Fruit fly (Drosophila melanogaster): Measurements from ENCODE around the gene Abp1.

Abp1 gene

dm6 chr3L:13476566-13477452, 9.3 kb downstream of the Abp1 start (continued):
- TF ChIP-seq BtbVII (GFP tag; optimal IDR thresholded peaks at IDR 0.05): peak; percentile 92
- peak; percentile 92 for TF ChIP-seq nau (GFP tag; optimal IDR thresholded peaks at IDR 0.05)
- TF ChIP-seq ranshi (GFP tag; IDR thresholded peaks at IDR 0.05): peak; percentile 83
- no peak for TF ChIP-seq maf-S (GFP tag; optimal IDR thresholded peaks at IDR 0.05)
- TF ChIP-seq CG13424 (tag; optimal IDR thresholded peaks at IDR 0.05): peak; percentile 94
- peak; percentile 93 for TF ChIP-seq CG10209 (GFP tag; optimal IDR thresholded peaks at IDR 0.05)
- peak; percentile 63 for TF ChIP-seq schlank (tag; optimal IDR thresholded peaks at IDR 0.05)
- peak; percentile 11 for TF ChIP-seq CHES-1-like (GFP tag; optimal IDR thresholded peaks at IDR 0.05)
- peak; percentile 69; the same call in 1 of the 2 replicates for TF ChIP-seq hbn (GFP tag; IDR thresholded peaks at IDR 0.05; ENCODE audit: partially characterized antibody)
- TF ChIP-seq CG10321 (GFP tag; IDR thresholded peaks at IDR 0.05): no peak; the same call in 1 of the 2 replicates
- peak; percentile 94 for TF ChIP-seq dysf (GFP tag; IDR thresholded peaks at IDR 0.05)
- peak; percentile 87 for TF ChIP-seq CG16815 (GFP tag; optimal IDR thresholded peaks at IDR 0.05)
- TF ChIP-seq Dad (GFP tag; optimal IDR thresholded peaks at IDR 0.05): peak; percentile 68
- TF ChIP-seq Drgx (GFP tag; IDR thresholded peaks at IDR 0.05): peak; percentile 95
- TF ChIP-seq stc (GFP tag; IDR thresholded peaks at IDR 0.05): peak; percentile 82
- TF ChIP-seq CG12299 (tag; optimal IDR thresholded peaks at IDR 0.05): peak; percentile 53
- TF ChIP-seq HHEX (GFP tag; optimal IDR thresholded peaks at IDR 0.05): peak; percentile 90
- TF ChIP-seq ro (GFP tag; IDR thresholded peaks at IDR 0.05): no peak
- TF ChIP-seq CG18619 (GFP tag; optimal IDR thresholded peaks at IDR 0.05): peak; percentile 93
- no peak for TF ChIP-seq sc (optimal IDR thresholded peaks at IDR 0.05)
- TF ChIP-seq sc (GFP tag; optimal IDR thresholded peaks at IDR 0.05): peak; percentile 87
- no peak for TF ChIP-seq hth (optimal IDR thresholded peaks at IDR 0.05)
- TF ChIP-seq CG1024 (GFP tag; IDR thresholded peaks at IDR 0.05): peak; percentile 44; the same call in 1 of the 2 replicates
- peak; percentile 71 for TF ChIP-seq ase (GFP tag; IDR thresholded peaks at IDR 0.05)
- TF ChIP-seq CG18599 (GFP tag; optimal IDR thresholded peaks at IDR 0.05): peak; percentile 89
- TF ChIP-seq sd (tag; optimal IDR thresholded peaks at IDR 0.05): peak; percentile 99
- no peak for TF ChIP-seq CG3163 (GFP tag; optimal IDR thresholded peaks at IDR 0.05)
- peak; percentile 67 for TF ChIP-seq CG11247 (GFP tag; IDR thresholded peaks at IDR 0.05)
- peak; percentile 85 for TF ChIP-seq Vsx1 (GFP tag; optimal IDR thresholded peaks at IDR 0.05)
- peak; percentile 66 for TF ChIP-seq Side (GFP tag; optimal IDR thresholded peaks at IDR 0.05)
- TF ChIP-seq CG2129 (GFP tag; IDR thresholded peaks at IDR 0.05; ENCODE audit: partially characterized antibody): 0 out of 2 replicates have a peak, but pooled peaks have one; percentile 21
- TF ChIP-seq Ssrp (tag; optimal IDR thresholded peaks at IDR 0.05): peak; percentile 90
- no peak for TF ChIP-seq CG8089 (GFP tag; optimal IDR thresholded peaks at IDR 0.05)
- peak; percentile 56; the same call in 1 of the 2 replicates for TF ChIP-seq Gsc (GFP tag; IDR thresholded peaks at IDR 0.05)
- peak; percentile 69 for TF ChIP-seq CG1647 (GFP tag; optimal IDR thresholded peaks at IDR 0.05)
- peak; percentile 65 for TF ChIP-seq B-H2 (GFP tag; optimal IDR thresholded peaks at IDR 0.05)
- peak; percentile 39; the same call in 1 of the 2 replicates for TF ChIP-seq dati (GFP tag; IDR thresholded peaks at IDR 0.05)
- TF ChIP-seq trh (GFP tag; optimal IDR thresholded peaks at IDR 0.05): peak; percentile 68
- peak in 1 of 3 experiments; percentile 84 for TF ChIP-seq lola (GFP tag; optimal IDR thresholded peaks at IDR 0.05)
- peak; percentile 75 for TF ChIP-seq CG14050 (GFP tag; IDR thresholded peaks at IDR 0.05)
- TF ChIP-seq CG1792 (GFP tag; optimal IDR thresholded peaks at IDR 0.05): peak; percentile 64
- TF ChIP-seq CG2678 (tag; optimal IDR thresholded peaks at IDR 0.05): peak; percentile 96
- no peak for TF ChIP-seq HLHmδ (GFP tag; optimal IDR thresholded peaks at IDR 0.05)
- TF ChIP-seq Aef1 (GFP tag; IDR thresholded peaks at IDR 0.05): peak; percentile 79
- peak; percentile 84 for TF ChIP-seq esg (GFP tag; conservative IDR thresholded peaks at IDR 0.05)
- no peak for TF ChIP-seq bowl (GFP tag; IDR thresholded peaks at IDR 0.05)
- TF ChIP-seq ems (GFP tag; optimal IDR thresholded peaks at IDR 0.05): peak; percentile 81
- TF ChIP-seq CG8290 (GFP tag; optimal IDR thresholded peaks at IDR 0.05): peak; percentile 55
- peak in 1 of 2 experiments; percentile 53 for TF ChIP-seq CG8290 (tag; optimal IDR thresholded peaks at IDR 0.05)

All from whole organism, embryonic.